Worm (Caenorhabditis elegans) whole organism, L2 larva: ENCODE data around the gene mys-1.

Experiments
- aly-2 ChIP-seq: fragments of 150-350 bp; optimal IDR thresholded peaks from 2 replicates; lab custom pipeline; 2014; ENCODE audit warnings: missing biosample characterization, missing genetic modification characterization
- ceh-16 ChIP-seq: fragments of 150-350 bp; optimal IDR thresholded peaks from 2 replicates; lab custom pipeline; 2014; ENCODE audit warnings: missing biosample characterization, missing genetic modification characterization
- ceh-82 ChIP-seq: fragments of 150-350 bp; optimal IDR thresholded peaks from 2 replicates; lab custom pipeline; 2014; ENCODE audit warnings: missing biosample characterization, missing genetic modification characterization
- egl-27 ChIP-seq: sonication (generic microtip); optimal IDR thresholded peaks from 3 replicates; lab custom pipeline; 2017; ENCODE audit warnings: missing biosample characterization, missing genetic modification reagents, missing genetic modification characterization
- elt-3 ChIP-seq: sonication (generic microtip); optimal IDR thresholded peaks from 2 replicates; lab custom pipeline; 2017; ENCODE audit warnings: missing biosample characterization, missing genetic modification characterization
- fos-1 ChIP-seq: fragments of 150-350 bp; optimal IDR thresholded peaks from 2 replicates; lab custom pipeline; 2014; ENCODE audit warnings: missing biosample characterization, missing genetic modification characterization
- lin-11 ChIP-seq: fragments of 150-350 bp; sonication (generic microtip); optimal IDR thresholded peaks from 2 replicates; lab custom pipeline; 2014; ENCODE audit warnings: missing biosample characterization, missing genetic modification characterization, inconsistent platforms, mixed read lengths
- lin-13 ChIP-seq: fragments of 150-350 bp; optimal IDR thresholded peaks from 2 replicates; lab custom pipeline; 2014; ENCODE audit warnings: missing biosample characterization, missing genetic modification reagents, missing genetic modification characterization
- lsy-2 ChIP-seq, 2 experiments: fragments of 150-350 bp in 1 of 2; sonication (generic microtip) in 1 of 2; optimal IDR thresholded peaks; 2 replicates each; lab custom pipeline; 2014 to 2017; ENCODE audit warnings: missing biosample characterization in 2 of 2, missing genetic modification characterization in 2 of 2
- mab-5 ChIP-seq: fragments of 150-350 bp; optimal IDR thresholded peaks from 2 replicates; lab custom pipeline; 2014; ENCODE audit warnings: missing biosample characterization, missing genetic modification characterization
- peb-1 ChIP-seq: fragments of 150-350 bp; optimal IDR thresholded peaks from 2 replicates; lab custom pipeline; 2014; ENCODE audit warnings: missing biosample characterization, missing genetic modification characterization
- snpc-4 ChIP-seq: fragments of 150-350 bp; optimal IDR thresholded peaks from 2 replicates; lab custom pipeline; 2014; ENCODE audit warnings: missing biosample characterization, missing genetic modification characterization
- ztf-11 ChIP-seq: sonication (generic microtip); optimal IDR thresholded peaks from 2 replicates; lab custom pipeline; 2017; ENCODE audit warnings: missing biosample characterization, missing genetic modification characterization

- TF ChIP-seq lsy-2 (tag; optimal IDR thresholded peaks at IDR 0.05; lab: Kevin White, UChicago): no peak
- TF ChIP-seq ceh-16 (tag; lab: Kevin White, UChicago): no peak
- no peak for TF ChIP-seq snpc-4 (tag; lab: Kevin White, UChicago)
- TF ChIP-seq ceh-82 (tag; lab: Kevin White, UChicago): no peak
- no peak for TF ChIP-seq mab-5
- TF ChIP-seq ztf-11 (tag; lab: Kevin White, UChicago): no peak
- TF ChIP-seq aly-2: no peak
- no peak for TF ChIP-seq peb-1 (tag; lab: Kevin White, UChicago)
- TF ChIP-seq egl-27: no peak
- TF ChIP-seq lin-13 (GFP tag; lab: Kevin White, UChicago): no peak
- TF ChIP-seq elt-3 (tag; lab: Kevin White, UChicago): no peak
- no peak for TF ChIP-seq lin-11 (tag; lab: Kevin White, UChicago)
- no peak for TF ChIP-seq fos-1 (tag; lab: Kevin White, UChicago)
These were observed 11.8 kb upstream of the mys-1 start for ce11 chrV:7096129-7096730.
